Fruit fly (Drosophila melanogaster) whole organism, embryonic: ENCODE data around the gene dsx-c73A.

Source experiments
- CG10267 ChIP-seq: fragments of 200-800 bp; sonication (Bioruptor generic); optimal IDR thresholded peaks from 2 replicates; lab custom pipeline; 2018; ENCODE audit warnings: missing biosample characterization, mild to moderate bottlenecking, missing genetic modification characterization, moderate library complexity
- CG10654 ChIP-seq: fragments of 200-800 bp; sonication (Bioruptor generic); optimal IDR thresholded peaks from 2 replicates; lab custom pipeline; 2016; ENCODE audit warnings: missing biosample characterization, missing genetic modification characterization
- CG10979 ChIP-seq: fragments of 200-800 bp; sonication (Bioruptor generic); optimal IDR thresholded peaks from 2 replicates; lab custom pipeline; 2018; ENCODE audit warnings: missing biosample characterization, mild to moderate bottlenecking, missing genetic modification characterization, moderate library complexity
- CG14441 ChIP-seq: fragments of 200-800 bp; sonication (Bioruptor generic); IDR thresholded peaks from 2 replicates; pipeline ENCODE4 v1.3.6; 2022; ENCODE audit warnings: missing biosample characterization, missing genetic modification characterization
- CG17328 ChIP-seq: fragments of 200-800 bp; sonication (Bioruptor generic); IDR thresholded peaks from 2 replicates; pipeline ENCODE4 v1.3.6; 2022; ENCODE audit warnings: missing biosample characterization, missing genetic modification characterization
- CG17912 ChIP-seq: fragments of 200-800 bp; sonication (Bioruptor generic); optimal IDR thresholded peaks from 2 replicates; lab custom pipeline; 2018; ENCODE audit warnings: missing biosample characterization, mild to moderate bottlenecking, missing genetic modification characterization
- CG18011 ChIP-seq: fragments of 200-800 bp; sonication (Bioruptor generic); optimal IDR thresholded peaks from 2 replicates; lab custom pipeline; 2017; ENCODE audit warnings: missing biosample characterization, missing genetic modification characterization, mild to moderate bottlenecking, moderate library complexity, missing genotype
- CG2875 ChIP-seq: fragments of 200-800 bp; sonication (Bioruptor generic); optimal IDR thresholded peaks from 2 replicates; lab custom pipeline; 2017; ENCODE audit warnings: missing biosample characterization, mild to moderate bottlenecking, missing genetic modification characterization, missing genetic modification reagents
- CG30403 ChIP-seq: fragments of 200-800 bp; sonication (Bioruptor generic); optimal IDR thresholded peaks from 3 replicates; lab custom pipeline; 2016; ENCODE audit warnings: missing biosample characterization, missing genetic modification characterization
- CG30431 ChIP-seq: fragments of 200-800 bp; sonication (Bioruptor generic); optimal IDR thresholded peaks from 2 replicates; lab custom pipeline; 2017; ENCODE audit warnings: missing biosample characterization, missing genetic modification characterization
- CG4282 ChIP-seq: fragments of 200-800 bp; sonication (Bioruptor generic); optimal IDR thresholded peaks from 2 replicates; lab custom pipeline; 2016; ENCODE audit warnings: missing biosample characterization, missing genetic modification characterization
- CG4328 ChIP-seq: fragments of 200-800 bp; sonication (Bioruptor generic); optimal IDR thresholded peaks from 3 replicates; lab custom pipeline; 2017; ENCODE audit warnings: missing biosample characterization, missing genetic modification reagents, missing genetic modification characterization
- CG4820 ChIP-seq: fragments of 200-800 bp; sonication (Bioruptor generic); optimal IDR thresholded peaks from 3 replicates; lab custom pipeline; 2016; ENCODE audit warnings: missing biosample characterization, missing genetic modification characterization
- CG7357 ChIP-seq: fragments of 200-800 bp; sonication (Bioruptor generic); IDR thresholded peaks from 3 replicates; pipeline ENCODE4 v1.3.6; 2022; ENCODE audit warnings: missing biosample characterization, missing genetic modification characterization
- CG9932 ChIP-seq: fragments of 200-800 bp; sonication (Bioruptor generic); IDR thresholded peaks from 2 replicates; pipeline ENCODE4 v1.3.6; 2022; ENCODE audit warnings: missing biosample characterization, missing genetic modification characterization
- Camta ChIP-seq: fragments of 200-800 bp; sonication (Bioruptor generic); optimal IDR thresholded peaks from 2 replicates; lab custom pipeline; 2016; ENCODE audit warnings: missing biosample characterization, missing genetic modification characterization
- CkIIα-i1 ChIP-seq: fragments of 200-800 bp; sonication (Bioruptor generic); IDR thresholded peaks from 2 replicates; pipeline ENCODE4 v1.3.6; 2022; ENCODE audit warnings: missing biosample characterization, missing genetic modification characterization
- Dip2 ChIP-seq: fragments of 200-800 bp; sonication (Bioruptor generic); IDR thresholded peaks from 2 replicates; pipeline ENCODE4 v1.3.6; 2022; ENCODE audit warnings: missing biosample characterization, missing genetic modification characterization
- Ets65A ChIP-seq: fragments of 200-800 bp; sonication (Bioruptor generic); peaks from one replicate; lab custom pipeline; 2016; ENCODE audit warnings: missing biosample characterization, missing genetic modification characterization
- HLH3B ChIP-seq: fragments of 200-800 bp; sonication (Bioruptor generic); IDR thresholded peaks from 2 replicates; pipeline ENCODE4 v1.3.6; 2022; ENCODE audit warnings: missing biosample characterization, missing genetic modification characterization
- HmgD ChIP-seq: fragments of 200-800 bp; sonication (Bioruptor generic); optimal IDR thresholded peaks from 3 replicates; lab custom pipeline; 2016; ENCODE audit warnings: missing biosample characterization, missing genetic modification characterization
- HmgZ ChIP-seq: fragments of 200-800 bp; sonication (Bioruptor generic); optimal IDR thresholded peaks from 2 replicates; lab custom pipeline; 2018; ENCODE audit warnings: missing biosample characterization, mild to moderate bottlenecking, missing genetic modification characterization
- Jarid2 ChIP-seq: fragments of 200-800 bp; sonication (Bioruptor generic); optimal IDR thresholded peaks from 3 replicates; lab custom pipeline; 2017; ENCODE audit warnings: mild to moderate bottlenecking, missing biosample characterization, missing genetic modification reagents, missing genetic modification characterization
- Mes4 ChIP-seq: fragments of 200-800 bp; sonication (Bioruptor generic); optimal IDR thresholded peaks from 2 replicates; lab custom pipeline; 2016; ENCODE audit warnings: missing biosample characterization, missing genetic modification characterization
- NFAT ChIP-seq: fragments of 200-800 bp; sonication (Bioruptor generic); IDR thresholded peaks from 2 replicates; pipeline ENCODE4 v1.3.6; 2022; ENCODE audit warnings: missing biosample characterization, missing genetic modification characterization
- Nf-YC ChIP-seq: fragments of 200-800 bp; optimal IDR thresholded peaks from 3 replicates; lab custom pipeline; 2019; ENCODE audit warnings: missing biosample characterization, mild to moderate bottlenecking, missing genetic modification characterization, moderate library complexity
- Oli ChIP-seq: fragments of 200-800 bp; sonication (Bioruptor generic); optimal IDR thresholded peaks from 2 replicates; lab custom pipeline; 2018; ENCODE audit warnings: missing biosample characterization, mild to moderate bottlenecking, missing genetic modification characterization, moderate library complexity
- Side ChIP-seq: fragments of 200-800 bp; sonication (Bioruptor generic); optimal IDR thresholded peaks from 2 replicates; lab custom pipeline; 2016; ENCODE audit warnings: missing biosample characterization, missing genetic modification characterization
- Ssrp ChIP-seq: fragments of 200-800 bp; sonication (Bioruptor generic); optimal IDR thresholded peaks from 2 replicates; lab custom pipeline; 2018; ENCODE audit warnings: missing biosample characterization, mild to moderate bottlenecking, missing genetic modification characterization, moderate library complexity
- Vsx1 ChIP-seq: fragments of 200-800 bp; sonication (Bioruptor generic); optimal IDR thresholded peaks from 2 replicates; lab custom pipeline; 2017; ENCODE audit warnings: missing biosample characterization, mild to moderate bottlenecking, missing genetic modification characterization, missing genetic modification reagents
- YL-1 ChIP-seq: fragments of 200-800 bp; sonication (Bioruptor generic); optimal IDR thresholded peaks from 3 replicates; lab custom pipeline; 2017; ENCODE audit warnings: missing biosample characterization, mild to moderate bottlenecking, missing genetic modification characterization
- al ChIP-seq: fragments of 200-800 bp; sonication (Bioruptor generic); IDR thresholded peaks from 2 replicates; pipeline ENCODE4 v1.3.6; 2022; ENCODE audit warnings: missing biosample characterization, missing genetic modification characterization
- amos ChIP-seq: fragments of 200-800 bp; sonication (Bioruptor generic); IDR thresholded peaks from 2 replicates; pipeline ENCODE4 v1.3.6; 2022; ENCODE audit warnings: missing biosample characterization, missing genetic modification characterization; ENCODE audit not compliant: partially characterized antibody
- btn ChIP-seq: fragments of 200-800 bp; sonication (Bioruptor generic); optimal IDR thresholded peaks from 2 replicates; lab custom pipeline; 2016; ENCODE audit warnings: missing biosample characterization, missing genetic modification characterization
- chn ChIP-seq: fragments of 200-800 bp; sonication (Bioruptor generic); optimal IDR thresholded peaks from 2 replicates; lab custom pipeline; 2016; ENCODE audit warnings: missing biosample characterization, missing genetic modification characterization
- crc ChIP-seq: fragments of 200-800 bp; sonication (Bioruptor generic); optimal IDR thresholded peaks from 2 replicates; lab custom pipeline; 2016; ENCODE audit warnings: missing biosample characterization, missing genetic modification characterization
- gsb-n ChIP-seq: fragments of 200-800 bp; sonication (Bioruptor generic); optimal IDR thresholded peaks from 3 replicates; lab custom pipeline; 2018; ENCODE audit warnings: missing biosample characterization, mild to moderate bottlenecking, missing genetic modification characterization
- lbe ChIP-seq: fragments of 200-800 bp; sonication (Bioruptor generic); optimal IDR thresholded peaks from 2 replicates; lab custom pipeline; 2016; ENCODE audit warnings: missing biosample characterization, mild to moderate bottlenecking, missing genetic modification characterization
- ranshi ChIP-seq: fragments of 200-800 bp; sonication (Bioruptor generic); IDR thresholded peaks from 2 replicates; pipeline ENCODE4 v1.3.6; 2022; ENCODE audit warnings: missing biosample characterization, missing genetic modification characterization
- run ChIP-seq: fragments of 200-800 bp; sonication (Bioruptor generic); optimal IDR thresholded peaks from 3 replicates; lab custom pipeline; 2018; ENCODE audit warnings: missing biosample characterization, mild to moderate bottlenecking, missing genetic modification characterization
- sc ChIP-seq, 3 experiments: fragments of >200 bp in 2 of 3; fragments of 200-800 bp in 1 of 3; sonication (Bioruptor generic) in 1 of 3; optimal IDR thresholded peaks; 2 replicates in 2 of 3; 3 replicates in 1 of 3; lab custom pipeline; 2017; ENCODE audit warnings: mild to moderate bottlenecking in 1 of 3, missing biosample characterization in 1 of 3, missing genetic modification characterization in 1 of 3, missing genetic modification reagents in 1 of 3
- slp2 ChIP-seq: fragments of 200-800 bp; sonication (Bioruptor generic); optimal IDR thresholded peaks from 2 replicates; lab custom pipeline; 2016; ENCODE audit warnings: missing biosample characterization, missing genetic modification characterization
- sqz ChIP-seq: fragments of 200-800 bp; sonication (Bioruptor generic); optimal IDR thresholded peaks from 3 replicates; lab custom pipeline; 2018; ENCODE audit warnings: missing biosample characterization, mild to moderate bottlenecking, missing genetic modification characterization
- tap ChIP-seq: fragments of 200-800 bp; optimal IDR thresholded peaks from 3 replicates; lab custom pipeline; 2019; ENCODE audit warnings: missing biosample characterization, mild to moderate bottlenecking, missing genetic modification characterization, moderate library complexity
- tll ChIP-seq, 2 experiments: fragments of 200-800 bp in 1 of 2; fragments of >200 bp in 1 of 2; sonication (Bioruptor generic) in 1 of 2; optimal IDR thresholded peaks; 2 replicates each; lab custom pipeline; 2017 to 2019; ENCODE audit warnings: missing biosample characterization in 2 of 2, missing genetic modification characterization in 2 of 2, mild to moderate bottlenecking in 1 of 2, moderate library complexity in 1 of 2
- tna ChIP-seq: fragments of 200-800 bp; sonication (Bioruptor generic); IDR thresholded peaks from 2 replicates; pipeline ENCODE4 v1.3.6; 2022; ENCODE audit warnings: missing biosample characterization, missing genetic modification characterization; ENCODE audit not compliant: partially characterized antibody
- unc-4 ChIP-seq: fragments of 200-800 bp; sonication (Bioruptor generic); IDR thresholded peaks from 2 replicates; pipeline ENCODE4 v1.3.6; 2022; ENCODE audit warnings: missing biosample characterization, missing genetic modification characterization; ENCODE audit not compliant: partially characterized antibody
- z ChIP-seq: fragments of 200-800 bp; sonication (Bioruptor generic); IDR thresholded peaks from 3 replicates; pipeline ENCODE4 v1.3.6; 2022; ENCODE audit warnings: missing biosample characterization, missing genetic modification characterization

Gene dsx-c73A

dm6 chr3L:16381184-16381797, 70.5 kb downstream of the dsx-c73A start, which contains the start of gene Agpat4 (continued):
- no peak for TF ChIP-seq CG4328
- no peak for TF ChIP-seq CG2875 (GFP tag; lab: Kevin White, UChicago)
- TF ChIP-seq HLH3B, result no peak
- TF ChIP-seq HmgZ (tag; lab: Kevin White, UChicago), result peak; percentile 52

- TF ChIP-seq crc (GFP tag; lab: Kevin White, UChicago) (peak; percentile 12), sqz (no peak), Camta (GFP tag; lab: Kevin White, UChicago) (peak; percentile 40), slp2 (GFP tag; lab: Kevin White, UChicago) (no peak), Nf-YC (tag; lab: Kevin White, UChicago) (peak; percentile 73), Dip2 (no peak), HmgD (GFP tag; lab: Kevin White, UChicago) (no peak), tap (tag; lab: Kevin White, UChicago) (peak; percentile 75), tna (no peak), HmgZ (tag; lab: Kevin White, UChicago) (peak; percentile 70), CG30403 (GFP tag; lab: Kevin White, UChicago) (peak; percentile 71), YL-1 (GFP tag; lab: Kevin White, UChicago) (no peak), sc (optimal IDR thresholded peaks at IDR 0.05; lab: Kevin White, UChicago) (no peak), sc (GFP tag; optimal IDR thresholded peaks at IDR 0.05; lab: Kevin White, UChicago) (no peak), NFAT (GFP tag; lab: Robert Waterston, UW) (peak; percentile 38; the same call in 1 of the 2 replicates), al (GFP tag; lab: Robert Waterston, UW) (peak; percentile 58), CG14441 (peak; percentile 52; the same call in 1 of the 2 replicates), gsb-n (tag; lab: Kevin White, UChicago) (peak; percentile 57), CG18011 (GFP tag; lab: Kevin White, UChicago) (no peak), Jarid2 (GFP tag; lab: Kevin White, UChicago) (peak; percentile 14), run (tag; lab: Kevin White, UChicago) (peak; percentile 31), CG4328 (peak; percentile 58), CG4282 (GFP tag; lab: Kevin White, UChicago) (no peak), CG10979 (tag; lab: Kevin White, UChicago) (peak; percentile 67), Vsx1 (GFP tag; lab: Kevin White, UChicago) (no peak), Mes4 (no peak), CkIIα-i1 (GFP tag; lab: Robert Waterston, UW) (no peak), ranshi (GFP tag; lab: Robert Waterston, UW) (0 out of 2 replicates have a peak, but pooled peaks have one; percentile 21), CG10654 (GFP tag; lab: Kevin White, UChicago) (peak; percentile 30), Ssrp (tag; lab: Kevin White, UChicago) (peak; percentile 59), Side (GFP tag; lab: Kevin White, UChicago) (no peak), CG17912 (GFP tag; lab: Kevin White, UChicago) (no peak), Ets65A (GFP tag; lab: Kevin White, UChicago) (peak; percentile 61), CG10267 (tag; lab: Kevin White, UChicago) (peak; percentile 60), CG9932 (GFP tag; lab: Robert Waterston, UW) (peak; percentile 79), lbe (GFP tag; lab: Kevin White, UChicago) (no peak), chn (GFP tag; lab: Kevin White, UChicago) (peak; percentile 38), CG30431 (GFP tag; lab: Kevin White, UChicago) (no peak), amos (GFP tag; lab: Robert Waterston, UW) (no peak), btn (peak; percentile 15), Oli (peak; percentile 72), tll (GFP tag; optimal IDR thresholded peaks at IDR 0.05; lab: Kevin White, UChicago) (no peak), z (no peak), CG4820 (peak; percentile 27), CG7357 (no peak), unc-4 (GFP tag; lab: Robert Waterston, UW) (no peak), CG17328 (no peak)
These were observed 71.0 kb downstream of the dsx-c73A start for dm6 chr3L:16380770-16381169.
